Worm (Caenorhabditis elegans) whole organism, L4 larva: ENCODE measurements around the gene nlp-27.

Experiments
- F10B5.3 ChIP-seq: sonication (generic microtip); optimal IDR thresholded peaks from 2 replicates; lab custom pipeline; 2016; ENCODE audit warnings: mild to moderate bottlenecking, missing genetic modification characterization, missing compliant biosample characterization
- F49E8.2 ChIP-seq: sonication (generic microtip); optimal IDR thresholded peaks from 2 replicates; lab custom pipeline; 2016; ENCODE audit warnings: missing compliant biosample characterization, mild to moderate bottlenecking, missing genetic modification characterization, borderline replicate concordance
- T20F7.1 ChIP-seq: fragments of 200-800 bp; sonication (Bioruptor generic); optimal IDR thresholded peaks from 2 replicates; lab custom pipeline; 2018; ENCODE audit warnings: mild to moderate bottlenecking, missing genetic modification characterization, missing compliant biosample characterization
- Y48G9A.11 ChIP-seq: fragments of 200-800 bp; sonication (Bioruptor generic); IDR thresholded peaks from 2 replicates; pipeline ENCODE4 v1.3.6; 2022; ENCODE audit warnings: missing genetic modification reagents, missing genetic modification characterization, missing compliant biosample characterization
- Y5F2A.4 ChIP-seq: fragments of 200-800 bp; sonication (Bioruptor generic); optimal IDR thresholded peaks from 2 replicates; lab custom pipeline; 2018; ENCODE audit warnings: mild to moderate bottlenecking, missing genetic modification characterization, missing compliant biosample characterization
- aha-1 ChIP-seq: fragments of 150-350 bp; peaks from one replicate; lab custom pipeline; 2014; ENCODE audit warnings: missing biosample characterization, missing genetic modification characterization
- ama-1 ChIP-seq: fragments of 150-350 bp; optimal IDR thresholded peaks from 2 replicates; lab custom pipeline; 2014; ENCODE audit warnings: inconsistent platforms, mixed read lengths
- arid-1 ChIP-seq: fragments of 200-800 bp; sonication (Bioruptor generic); conservative IDR thresholded peaks from 2 replicates; pipeline ENCODE4 v1.3.6; 2022; ENCODE audit warnings: missing genetic modification reagents, missing genetic modification characterization, missing compliant biosample characterization
- attf-4 ChIP-seq: sonication (generic microtip); optimal IDR thresholded peaks from 3 replicates; lab custom pipeline; 2017; ENCODE audit warnings: missing biosample characterization, missing genetic modification characterization
- ceh-28 ChIP-seq: fragments of 150-350 bp; optimal IDR thresholded peaks from 2 replicates; lab custom pipeline; 2014; ENCODE audit warnings: missing biosample characterization, missing genetic modification reagents, missing genetic modification characterization
- ceh-44 ChIP-seq: fragments of 200-800 bp; sonication (Bioruptor generic); IDR thresholded peaks from 2 replicates; pipeline ENCODE4 v1.3.6; 2022; ENCODE audit warnings: missing genetic modification reagents, missing genetic modification characterization, missing compliant biosample characterization
- ctbp-1 ChIP-seq: fragments of 200-800 bp; sonication (Bioruptor generic); IDR thresholded peaks from 2 replicates; pipeline ENCODE4 v1.3.6; 2022; ENCODE audit warnings: missing genetic modification reagents, missing genetic modification characterization, missing compliant biosample characterization
- daf-12 ChIP-seq: fragments of 150-350 bp; optimal IDR thresholded peaks from 2 replicates; lab custom pipeline; 2014; ENCODE audit warnings: missing biosample characterization, missing genetic modification reagents, missing genetic modification characterization
- daf-16 ChIP-seq, 3 experiments: sonication (generic microtip); optimal IDR thresholded peaks; 2 replicates each; lab custom pipeline; 2016 to 2017; ENCODE audit warnings: missing genetic modification characterization in 3 of 3, missing genetic modification reagents in 3 of 3, mild to moderate bottlenecking in 2 of 3, missing compliant biosample characterization in 2 of 3, missing biosample characterization in 1 of 3, moderate library complexity in 1 of 3
- daf-8 ChIP-seq: fragments of 200-800 bp; sonication (Bioruptor generic); IDR thresholded peaks from 2 replicates; pipeline ENCODE4 v1.3.6; 2022; ENCODE audit warnings: missing genetic modification characterization, missing compliant biosample characterization
- dmd-8 ChIP-seq: fragments of 200-800 bp; sonication (Bioruptor generic); IDR thresholded peaks from 2 replicates; pipeline ENCODE4 v1.3.6; 2022; ENCODE audit warnings: missing genetic modification characterization, missing compliant biosample characterization
- dmd-9 ChIP-seq: fragments of 200-800 bp; sonication (Bioruptor generic); IDR thresholded peaks from 2 replicates; pipeline ENCODE4 v1.3.6; 2022; ENCODE audit warnings: missing genetic modification reagents, missing genetic modification characterization, missing compliant biosample characterization
- dpl-1 ChIP-seq: fragments of 150-350 bp; optimal IDR thresholded peaks from 2 replicates; lab custom pipeline; 2014; ENCODE audit warnings: missing biosample characterization, missing genetic modification reagents, missing genetic modification characterization
- duxl-1 ChIP-seq: sonication (generic microtip); optimal IDR thresholded peaks from 2 replicates; lab custom pipeline; 2016; ENCODE audit warnings: mild to moderate bottlenecking, missing genetic modification characterization, moderate library complexity, missing compliant biosample characterization; ENCODE audit not compliant: poor library complexity
- dve-1 ChIP-seq: sonication (generic microtip); optimal IDR thresholded peaks from 2 replicates; lab custom pipeline; 2017; ENCODE audit warnings: antibody characterized with exemption, mild to moderate bottlenecking, missing genetic modification characterization, missing compliant biosample characterization; ENCODE audit not compliant: insufficient read depth
- egl-27 ChIP-seq: sonication (generic microtip); optimal IDR thresholded peaks from 3 replicates; lab custom pipeline; 2017; ENCODE audit warnings: missing biosample characterization, missing genetic modification reagents, missing genetic modification characterization
- gei-8 ChIP-seq: fragments of 200-800 bp; sonication (Bioruptor generic); optimal IDR thresholded peaks from 2 replicates; lab custom pipeline; 2018; ENCODE audit warnings: mild to moderate bottlenecking, missing genetic modification characterization, missing compliant biosample characterization
- hif-1 ChIP-seq, 2 experiments: sonication (generic microtip); optimal IDR thresholded peaks; 2 replicates each; lab custom pipeline; 2016 to 2017; ENCODE audit warnings: missing compliant biosample characterization in 2 of 2, missing genetic modification characterization in 2 of 2, missing genetic modification reagents in 2 of 2, missing genotype in 2 of 2, mild to moderate bottlenecking in 1 of 2
- hlh-11 ChIP-seq: fragments of 200-800 bp; sonication (Bioruptor generic); optimal IDR thresholded peaks from 2 replicates; lab custom pipeline; 2018; ENCODE audit warnings: mild to moderate bottlenecking, missing genetic modification characterization, missing compliant biosample characterization
- hlh-30 ChIP-seq: sonication (generic microtip); optimal IDR thresholded peaks from 2 replicates; lab custom pipeline; 2017; ENCODE audit warnings: antibody characterized with exemption, mild to moderate bottlenecking, missing genetic modification characterization, missing compliant biosample characterization; ENCODE audit not compliant: insufficient read depth
- lin-38 ChIP-seq: fragments of 200-800 bp; sonication (Bioruptor generic); IDR thresholded peaks from 2 replicates; pipeline ENCODE4 v1.3.6; 2022; ENCODE audit warnings: missing genetic modification reagents, missing genetic modification characterization, missing compliant biosample characterization
- lsy-2 ChIP-seq, 2 experiments: fragments of 150-350 bp in 1 of 2; sonication (generic microtip) in 1 of 2; optimal IDR thresholded peaks; 2 replicates each; lab custom pipeline; 2014 to 2017; ENCODE audit warnings: missing biosample characterization in 2 of 2, missing genetic modification characterization in 2 of 2
- madf-5 ChIP-seq, 2 experiments: fragments of 200-800 bp; sonication (Bioruptor generic); IDR thresholded peaks; 2 replicates each; pipeline ENCODE4 v1.3.6; 2022; ENCODE audit warnings: missing compliant biosample characterization in 2 of 2, missing genetic modification characterization in 2 of 2
- mes-2 ChIP-seq: sonication (generic microtip); optimal IDR thresholded peaks from 2 replicates; lab custom pipeline; 2016; ENCODE audit warnings: missing genotype, mild to moderate bottlenecking, missing genetic modification characterization, missing compliant biosample characterization; ENCODE audit not compliant: poor library complexity, severe bottlenecking
- nhr-111 ChIP-seq: fragments of 200-800 bp; sonication (Bioruptor generic); optimal IDR thresholded peaks from 2 replicates; lab custom pipeline; 2018; ENCODE audit warnings: mild to moderate bottlenecking, missing genetic modification characterization, missing compliant biosample characterization
- nhr-237 ChIP-seq: sonication (generic microtip); optimal IDR thresholded peaks from 2 replicates; lab custom pipeline; 2017; ENCODE audit warnings: missing biosample characterization, missing genetic modification characterization
- nhr-28 ChIP-seq: fragments of 150-350 bp; optimal IDR thresholded peaks from 2 replicates; lab custom pipeline; 2014; ENCODE audit warnings: missing biosample characterization, missing genetic modification characterization
- nhr-41 ChIP-seq: fragments of 200-800 bp; sonication (Bioruptor generic); IDR thresholded peaks from 2 replicates; pipeline ENCODE4 v1.3.6; 2022; ENCODE audit warnings: missing genetic modification reagents, missing genetic modification characterization, missing compliant biosample characterization
- nhr-48 ChIP-seq: sonication (generic microtip); optimal IDR thresholded peaks from 2 replicates; lab custom pipeline; 2016; ENCODE audit warnings: mild to moderate bottlenecking, missing genetic modification characterization, missing compliant biosample characterization
- nhr-6 ChIP-seq: fragments of 150-350 bp; optimal IDR thresholded peaks from 2 replicates; lab custom pipeline; 2014; ENCODE audit warnings: missing biosample characterization, missing genetic modification characterization
- nhr-77 ChIP-seq: fragments of 150-350 bp; optimal IDR thresholded peaks from 2 replicates; lab custom pipeline; 2014; ENCODE audit warnings: missing biosample characterization, missing genetic modification characterization
- pha-4 ChIP-seq, 2 experiments: fragments of 150-350 bp in 1 of 2; fragments of 200-800 bp in 1 of 2; sonication (Bioruptor generic) in 1 of 2; IDR thresholded peaks in 1 of 2; optimal IDR thresholded peaks in 1 of 2; 2 replicates each; pipeline versions ENCODE4 v1.3.6 to Lab custom; 2014 to 2022; ENCODE audit warnings: missing genetic modification characterization in 2 of 2, missing genetic modification reagents in 2 of 2, missing biosample characterization in 1 of 2, missing compliant biosample characterization in 1 of 2
- pqm-1 ChIP-seq: sonication (generic microtip); optimal IDR thresholded peaks from 2 replicates; lab custom pipeline; 2017; ENCODE audit warnings: missing biosample characterization, missing genetic modification characterization
- set-16 ChIP-seq: fragments of 200-800 bp; sonication (Bioruptor generic); IDR thresholded peaks from 2 replicates; pipeline ENCODE4 v1.3.6; 2022; ENCODE audit warnings: missing genetic modification reagents, missing genetic modification characterization, missing compliant biosample characterization
- skn-1 ChIP-seq: fragments of 150-350 bp; optimal IDR thresholded peaks from 2 replicates; lab custom pipeline; 2014; ENCODE audit warnings: missing biosample characterization, missing genetic modification characterization
- spr-3 ChIP-seq: fragments of 200-800 bp; sonication (Bioruptor generic); optimal IDR thresholded peaks from 2 replicates; lab custom pipeline; 2018; ENCODE audit warnings: mild to moderate bottlenecking, missing genetic modification characterization, missing compliant biosample characterization
- tag-97 ChIP-seq: fragments of 200-800 bp; sonication (Bioruptor generic); IDR thresholded peaks from 2 replicates; pipeline ENCODE4 v1.3.6; 2022; ENCODE audit warnings: missing genetic modification characterization, missing compliant biosample characterization
- tra-1 ChIP-seq: fragments of 200-800 bp; sonication (Bioruptor generic); IDR thresholded peaks from 2 replicates; pipeline ENCODE4 v1.3.6; 2022; ENCODE audit warnings: missing genetic modification reagents, missing genetic modification characterization, missing compliant biosample characterization
- zfp-2 ChIP-seq: sonication (generic microtip); optimal IDR thresholded peaks from 2 replicates; lab custom pipeline; 2016; ENCODE audit warnings: mild to moderate bottlenecking, missing genetic modification characterization, missing compliant biosample characterization
- zip-11 ChIP-seq: fragments of 200-800 bp; sonication (Bioruptor generic); IDR thresholded peaks from 2 replicates; pipeline ENCODE4 v1.3.6; 2022; ENCODE audit warnings: missing genetic modification characterization, missing compliant biosample characterization
- zip-2 ChIP-seq: fragments of 150-350 bp; optimal IDR thresholded peaks from 2 replicates; lab custom pipeline; 2014; ENCODE audit warnings: missing biosample characterization, missing genetic modification characterization
- ztf-7 ChIP-seq: fragments of 150-350 bp; optimal IDR thresholded peaks from 2 replicates; lab custom pipeline; 2014; ENCODE audit warnings: missing biosample characterization, missing genetic modification characterization

The nlp-27 gene

ce11 chrV:4024777-4025176 is 35.6 kb downstream of the nlp-27 start, which contains the start of gene K09D9.1 (continued):
- TF ChIP-seq lin-38 (GFP tag; lab: Robert Waterston, UW) (no peak), nhr-41 (peak; percentile 58; the same call in 1 of the 2 replicates), pha-4 (GFP tag; IDR thresholded peaks at IDR 0.05; lab: Robert Waterston, UW) (peak; percentile 38; the same call in 1 of the 2 replicates), pha-4 (tag; optimal IDR thresholded peaks at IDR 0.05; lab: Kevin White, UChicago) (peak; percentile 29), daf-12 (tag; lab: Kevin White, UChicago) (no peak), hlh-30 (tag; lab: Kevin White, UChicago) (peak; percentile 79), gei-8 (GFP tag; lab: Kevin White, UChicago) (no peak), ceh-44 (GFP tag; lab: Robert Waterston, UW) (no peak), ztf-7 (tag; lab: Kevin White, UChicago) (peak; percentile 67), zfp-2 (no peak), pqm-1 (tag; lab: Kevin White, UChicago) (peak; percentile 75), skn-1 (tag; lab: Kevin White, UChicago) (no peak), daf-16 (GFP tag; optimal IDR thresholded peaks at IDR 0.05; lab: Kevin White, UChicago) (peak in 1 of 2 experiments; percentile 57), daf-16 (tag; optimal IDR thresholded peaks at IDR 0.05; lab: Kevin White, UChicago) (peak; percentile 95), nhr-28 (tag; lab: Kevin White, UChicago) (peak; percentile 81), dpl-1 (GFP tag; lab: Kevin White, UChicago) (peak; percentile 14), nhr-77 (tag; lab: Kevin White, UChicago) (peak; percentile 86), spr-3 (GFP tag; lab: Kevin White, UChicago) (no peak), daf-8 (no peak), nhr-48 (tag; lab: Kevin White, UChicago) (peak; percentile 45), attf-4 (tag; lab: Kevin White, UChicago) (no peak), Y48G9A.11 (GFP tag; lab: Robert Waterston, UW) (no peak), T20F7.1 (GFP tag; lab: Kevin White, UChicago) (peak; percentile 70), zip-2 (tag; lab: Kevin White, UChicago) (peak; percentile 95), madf-5 (GFP tag; IDR thresholded peaks at IDR 0.05; lab: Robert Waterston, UW) (no peak), zip-11 (no peak), nhr-6 (tag; lab: Kevin White, UChicago) (peak; percentile 17)

ce11 chrV:4029627-4030026 is 40.4 kb downstream of the nlp-27 start:
- peak; percentile 31 for TF ChIP-seq mes-2 (tag; lab: Kevin White, UChicago)
- peak; percentile 54 for TF ChIP-seq duxl-1
- peak; percentile 31 for TF ChIP-seq hlh-30 (tag; lab: Kevin White, UChicago)
- no peak for TF ChIP-seq ceh-28
- no peak for TF ChIP-seq dmd-9 (GFP tag; lab: Robert Waterston, UW)
- peak; percentile 31 for TF ChIP-seq aha-1 (tag; lab: Kevin White, UChicago)
- TF ChIP-seq nhr-28 (tag; lab: Kevin White, UChicago) = peak; percentile 1

- TF ChIP-seq arid-1 (GFP tag; lab: Robert Waterston, UW) (no peak), F10B5.3 (no peak), ama-1 (lab: Kevin White, UChicago) (no peak), tra-1 (GFP tag; lab: Robert Waterston, UW) (no peak), set-16 (GFP tag; lab: Robert Waterston, UW) (no peak), nhr-111 (GFP tag; lab: Kevin White, UChicago) (no peak), hif-1 (tag; optimal IDR thresholded peaks at IDR 0.05; lab: Kevin White, UChicago) (no peak), dmd-8 (GFP tag; lab: Robert Waterston, UW) (no peak), Y5F2A.4 (no peak), nhr-77 (tag; lab: Kevin White, UChicago) (no peak), daf-8 (no peak), egl-27 (tag; lab: Kevin White, UChicago) (no peak), nhr-28 (tag; lab: Kevin White, UChicago) (no peak), ctbp-1 (GFP tag; lab: Robert Waterston, UW) (no peak), hlh-11 (tag; lab: Kevin White, UChicago) (no peak), lsy-2 (tag; optimal IDR thresholded peaks at IDR 0.05; lab: Kevin White, UChicago) (no peak), nhr-237 (tag; lab: Kevin White, UChicago) (no peak), F49E8.2 (tag; lab: Kevin White, UChicago) (no peak), dve-1 (no peak), tag-97 (no peak)
These were observed 42.1 kb downstream of the nlp-27 start, which contains the start of gene cyp-35A4 for ce11 chrV:4031319-4031718. cyp-35A4 (plus strand) TSS chrV:4031619.
